Worm (Caenorhabditis elegans) whole organism, early embryonic: ENCODE data around the gene Y60A3A.21.

ENCODE experiments used
- B0310.2 ChIP-seq: sonication (generic microtip); optimal IDR thresholded peaks from 2 replicates; lab custom pipeline; 2016; ENCODE audit warnings: mild to moderate bottlenecking, missing genetic modification characterization, missing compliant biosample characterization
- F13C5.2 ChIP-seq: sonication (generic microtip); optimal IDR thresholded peaks from 2 replicates; lab custom pipeline; 2017; ENCODE audit warnings: mild to moderate bottlenecking, missing genetic modification characterization, inconsistent platforms, missing compliant biosample characterization
- aly-1 ChIP-seq: sonication (generic microtip); optimal IDR thresholded peaks from 2 replicates; lab custom pipeline; 2016; ENCODE audit warnings: missing genetic modification characterization, missing compliant biosample characterization
- ama-1 ChIP-seq: fragments of 150-350 bp; optimal IDR thresholded peaks from 2 replicates; lab custom pipeline; 2014
- ceh-13 ChIP-seq: fragments of 200-800 bp; sonication (Bioruptor generic); optimal IDR thresholded peaks from 2 replicates; lab custom pipeline; 2018; ENCODE audit warnings: mild to moderate bottlenecking, missing genetic modification characterization, missing compliant biosample characterization
- ceh-36 ChIP-seq: sonication (generic microtip); optimal IDR thresholded peaks from 2 replicates; lab custom pipeline; 2016; ENCODE audit warnings: missing genetic modification characterization, inconsistent platforms, missing compliant biosample characterization
- ets-7 ChIP-seq: sonication (generic microtip); optimal IDR thresholded peaks from 2 replicates; lab custom pipeline; 2016; ENCODE audit warnings: missing genotype, missing genetic modification characterization, missing compliant biosample characterization
- flt-1 ChIP-seq: fragments of 200-800 bp; sonication (Bioruptor generic); IDR thresholded peaks from 2 replicates; pipeline ENCODE4 v1.3.6; 2022; ENCODE audit warnings: missing genetic modification characterization, missing compliant biosample characterization
- hmbx-1 ChIP-seq: sonication (generic microtip); optimal IDR thresholded peaks from 2 replicates; lab custom pipeline; 2016; ENCODE audit warnings: mild to moderate bottlenecking, missing genetic modification characterization, missing compliant biosample characterization
- hmg-4 ChIP-seq: fragments of 200-800 bp; sonication (Bioruptor generic); optimal IDR thresholded peaks from 2 replicates; lab custom pipeline; 2018; ENCODE audit warnings: mild to moderate bottlenecking, missing genetic modification characterization, missing compliant biosample characterization
- hnd-1 ChIP-seq: sonication (generic microtip); optimal IDR thresholded peaks from 2 replicates; lab custom pipeline; 2016; ENCODE audit warnings: missing genetic modification characterization, missing compliant biosample characterization
- pes-1 ChIP-seq: fragments of 200-800 bp; sonication (Bioruptor generic); IDR thresholded peaks from 2 replicates; pipeline ENCODE4 v1.3.6; 2022; ENCODE audit warnings: missing genetic modification reagents, missing genetic modification characterization, missing compliant biosample characterization
- scrt-1 ChIP-seq: fragments of 200-800 bp; sonication (Bioruptor generic); IDR thresholded peaks from 2 replicates; pipeline ENCODE4 v1.3.6; 2022; ENCODE audit warnings: missing genetic modification characterization, missing compliant biosample characterization
- sea-1 ChIP-seq: fragments of 200-800 bp; sonication (Bioruptor generic); conservative IDR thresholded peaks from 2 replicates; pipeline ENCODE4 v1.3.6; 2022; ENCODE audit warnings: missing genetic modification characterization, missing compliant biosample characterization
- tbx-11 ChIP-seq: fragments of 200-800 bp; sonication (Bioruptor generic); IDR thresholded peaks from 2 replicates; pipeline ENCODE4 v1.3.6; 2022; ENCODE audit warnings: missing genetic modification characterization, missing compliant biosample characterization
- tbx-37 ChIP-seq: fragments of 200-800 bp; sonication (Bioruptor generic); conservative IDR thresholded peaks from 2 replicates; pipeline ENCODE4 v1.3.6; 2022; ENCODE audit warnings: missing genetic modification reagents, missing genetic modification characterization, missing compliant biosample characterization
- tra-4 ChIP-seq: sonication (generic microtip); optimal IDR thresholded peaks from 2 replicates; lab custom pipeline; 2017; ENCODE audit warnings: missing genetic modification characterization, missing compliant biosample characterization

Y60A3A.21 gene

DNA sequence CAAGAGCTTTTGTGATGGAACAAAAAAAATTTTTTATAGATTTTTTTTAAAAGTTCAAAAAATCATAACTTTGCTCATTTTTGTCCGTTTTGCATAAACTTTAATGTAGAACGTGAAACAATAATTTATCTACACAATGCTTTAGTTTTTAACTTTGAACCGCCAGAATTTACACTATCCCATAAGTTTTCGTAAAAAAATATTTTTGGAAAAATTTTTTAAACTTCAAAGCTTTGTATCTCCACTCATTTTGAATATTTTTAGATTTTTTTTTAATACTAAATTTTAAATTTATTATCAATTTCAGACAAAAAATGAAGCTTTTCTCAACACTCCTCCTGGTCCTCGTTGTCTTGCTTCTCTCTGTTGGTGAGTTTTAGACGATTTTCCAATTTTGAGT, at the start of gene Y60A3A.21:
Gene Y60A3A.21 (plus strand): TSS at position 301 of the 400 bp plus-strand sequence.
- TF ChIP-seq aly-1 (tag; lab: Kevin White, UChicago) (no peak), F13C5.2 (tag; lab: Kevin White, UChicago) (no peak), B0310.2 (tag; lab: Kevin White, UChicago) (no peak), pes-1 (GFP tag; lab: Robert Waterston, UW) (no peak), flt-1 (GFP tag; lab: Robert Waterston, UW) (no peak), hmg-4 (no peak), hmbx-1 (tag; lab: Kevin White, UChicago) (no peak), ets-7 (no peak), scrt-1 (GFP tag; lab: Robert Waterston, UW) (no peak), ceh-13 (GFP tag; lab: Kevin White, UChicago) (no peak), tbx-37 (GFP tag; lab: Robert Waterston, UW) (no peak), ama-1 (lab: Kevin White, UChicago) (no peak), ceh-36 (no peak), sea-1 (GFP tag; lab: Robert Waterston, UW) (no peak), tra-4 (tag; lab: Kevin White, UChicago) (no peak), hnd-1 (tag; lab: Kevin White, UChicago) (no peak), tbx-11 (no peak)

DNA sequence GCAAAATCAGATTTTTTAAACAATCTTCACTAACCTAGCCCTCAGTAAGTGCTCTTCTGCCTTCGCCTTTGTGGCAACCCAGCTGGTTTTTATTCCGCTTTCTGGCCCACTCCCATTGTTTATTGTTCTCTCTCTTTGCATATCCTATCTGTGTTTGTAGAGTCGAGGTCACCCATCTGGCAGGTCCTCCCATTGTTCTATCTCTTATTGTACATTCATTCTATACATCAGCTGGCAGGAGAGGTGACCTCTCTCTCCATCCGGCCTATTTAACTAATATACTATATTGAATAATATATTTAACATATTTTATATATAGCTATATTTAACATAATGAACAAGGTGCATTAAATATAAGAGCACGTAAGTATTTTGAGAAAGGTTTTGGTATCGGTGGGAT, 49.8 kb upstream of the Y60A3A.21 start:
- peak; percentile 13 for TF ChIP-seq hmg-4
- no peak for TF ChIP-seq hnd-1 (tag; lab: Kevin White, UChicago)
- no peak for TF ChIP-seq hmbx-1 (tag; lab: Kevin White, UChicago)
- no peak for TF ChIP-seq ceh-36

DNA sequence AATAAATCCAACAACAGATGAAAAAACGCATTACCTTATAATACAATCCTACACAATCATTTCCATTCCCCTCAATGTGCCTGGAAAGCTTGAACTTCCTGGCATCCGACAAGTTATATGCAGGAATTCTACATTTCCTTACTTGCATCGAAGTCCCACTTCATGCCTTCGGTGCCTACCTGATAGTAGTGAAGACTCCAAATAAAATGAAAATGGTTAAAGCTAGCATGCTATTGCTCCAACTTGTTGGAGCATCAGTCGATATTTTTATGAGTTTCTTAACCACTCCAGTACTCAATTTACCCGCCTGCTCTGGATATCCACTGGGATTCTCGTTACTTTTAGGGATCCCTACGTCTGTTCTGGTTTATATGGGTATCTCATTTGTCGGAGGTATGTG, 46.1 kb upstream of the Y60A3A.21 start, which contains the start of gene srh-171:
Gene srh-171 (plus strand): TSS at position 75 of the 400 bp plus-strand sequence.
- TF ChIP-seq B0310.2 (tag; lab: Kevin White, UChicago) (no peak), ama-1 (lab: Kevin White, UChicago) (peak; percentile 78)

DNA sequence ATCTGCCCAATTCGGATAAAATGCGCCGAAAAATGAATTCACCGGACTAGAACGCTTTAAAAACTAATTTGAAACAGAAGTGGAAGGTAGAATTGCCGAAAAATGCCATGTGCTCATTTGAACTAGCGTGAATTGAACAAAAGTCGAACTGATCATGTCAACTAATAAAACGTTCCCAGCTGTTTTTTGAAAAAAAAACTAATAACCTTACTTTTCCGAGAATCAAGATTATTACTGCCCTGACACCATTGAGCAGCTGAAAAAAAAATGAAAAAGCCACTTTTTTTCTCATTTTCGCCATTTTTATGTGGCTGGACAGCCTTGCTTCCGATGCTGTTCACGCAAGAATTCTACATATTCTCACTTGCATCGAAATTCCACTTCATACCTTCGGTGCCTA, 38.8 kb upstream of the Y60A3A.21 start, which contains the start of gene srh-173:
Gene srh-173 (plus strand): TSS at position 301 of the 400 bp plus-strand sequence.
- TF ChIP-seq hmg-4 = no peak
- no peak for TF ChIP-seq ceh-36
- TF ChIP-seq flt-1 (GFP tag; lab: Robert Waterston, UW) = no peak
- no peak for TF ChIP-seq sea-1 (GFP tag; lab: Robert Waterston, UW)
- TF ChIP-seq F13C5.2 (tag; lab: Kevin White, UChicago) = no peak
- no peak for TF ChIP-seq ceh-13 (GFP tag; lab: Kevin White, UChicago)
- no peak for TF ChIP-seq hnd-1 (tag; lab: Kevin White, UChicago)
- no peak for TF ChIP-seq pes-1 (GFP tag; lab: Robert Waterston, UW)
- no peak for TF ChIP-seq hmbx-1 (tag; lab: Kevin White, UChicago)
- TF ChIP-seq tra-4 (tag; lab: Kevin White, UChicago) = no peak
- TF ChIP-seq scrt-1 (GFP tag; lab: Robert Waterston, UW) = no peak

DNA sequence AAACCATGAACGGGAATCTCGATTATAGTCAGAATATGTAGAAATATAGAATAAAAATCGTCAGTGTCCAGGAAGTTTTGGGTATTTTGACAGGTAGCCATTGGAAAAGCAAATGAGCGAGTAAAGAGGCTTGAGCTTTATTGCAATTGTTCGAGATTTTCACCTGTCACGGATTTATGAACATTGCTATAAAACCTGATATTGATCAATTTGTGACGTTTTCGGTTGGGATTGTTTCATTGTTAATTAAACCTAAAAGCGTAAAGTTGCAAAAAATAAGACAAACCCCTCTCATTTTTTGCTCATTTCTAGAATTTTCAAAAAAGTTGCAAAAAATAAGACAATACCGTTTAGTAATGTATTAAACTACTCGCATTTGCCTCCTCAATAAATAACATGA, 33.5 kb upstream of the Y60A3A.21 start, which contains the start of gene srh-183:
Gene srh-183 (minus strand): TSS at position 101 of the 400 bp plus-strand sequence.
- TF ChIP-seq hmg-4 (no peak), hmbx-1 (tag; lab: Kevin White, UChicago) (no peak), ets-7 (no peak), B0310.2 (tag; lab: Kevin White, UChicago) (no peak), tbx-11 (no peak), aly-1 (tag; lab: Kevin White, UChicago) (no peak), tra-4 (tag; lab: Kevin White, UChicago) (no peak), ceh-13 (GFP tag; lab: Kevin White, UChicago) (no peak), ceh-36 (no peak), flt-1 (GFP tag; lab: Robert Waterston, UW) (no peak), hnd-1 (tag; lab: Kevin White, UChicago) (no peak), ama-1 (lab: Kevin White, UChicago) (no peak), F13C5.2 (tag; lab: Kevin White, UChicago) (no peak), tbx-37 (GFP tag; lab: Robert Waterston, UW) (no peak), sea-1 (GFP tag; lab: Robert Waterston, UW) (no peak), scrt-1 (GFP tag; lab: Robert Waterston, UW) (no peak), pes-1 (GFP tag; lab: Robert Waterston, UW) (no peak)

DNA sequence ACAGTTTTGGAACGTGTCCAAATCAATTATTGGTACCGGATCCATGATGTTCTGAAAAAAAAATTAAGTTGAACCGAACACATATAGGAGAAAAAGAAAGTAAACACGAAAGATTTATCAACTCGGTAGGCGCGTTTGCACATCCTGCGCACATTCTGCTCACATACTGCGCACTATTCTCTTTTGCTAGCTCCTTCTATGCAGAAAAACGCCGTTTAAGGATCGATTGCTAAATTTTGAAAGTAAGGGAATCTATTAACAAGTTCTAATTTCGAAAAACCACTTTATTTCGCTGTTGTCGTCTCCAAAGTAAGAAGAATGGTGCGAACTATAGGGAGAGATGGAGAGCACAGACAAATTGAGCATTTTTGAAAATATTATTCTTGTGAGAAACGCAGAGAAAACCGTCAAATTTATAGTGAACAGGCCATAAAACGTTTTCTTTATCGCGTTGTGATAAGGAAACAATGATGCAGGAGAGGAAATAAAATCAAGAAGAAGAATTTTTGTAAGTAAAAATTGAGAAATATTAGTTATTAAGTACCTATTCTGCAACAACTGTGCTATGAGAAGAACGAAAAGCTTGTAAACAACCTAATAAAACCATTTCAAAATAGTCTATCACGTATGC, 29.8 kb upstream of the Y60A3A.21 start, which contains the start of gene Y60A3A.24:
Gene Y60A3A.24 (minus strand): TSS at position 51 of the 631 bp plus-strand sequence.
- TF ChIP-seq F13C5.2 (tag; lab: Kevin White, UChicago) = no peak
- no peak for TF ChIP-seq ets-7
- TF ChIP-seq flt-1 (GFP tag; lab: Robert Waterston, UW) = no peak
- no peak for TF ChIP-seq B0310.2 (tag; lab: Kevin White, UChicago)
- TF ChIP-seq ama-1 (lab: Kevin White, UChicago) = no peak
- TF ChIP-seq ceh-13 (GFP tag; lab: Kevin White, UChicago) = no peak
- TF ChIP-seq hnd-1 (tag; lab: Kevin White, UChicago) = no peak
- no peak for TF ChIP-seq pes-1 (GFP tag; lab: Robert Waterston, UW)
- TF ChIP-seq tra-4 (tag; lab: Kevin White, UChicago) = no peak
- TF ChIP-seq hmg-4 = no peak
- no peak for TF ChIP-seq tbx-11
- no peak for TF ChIP-seq ceh-36

DNA sequence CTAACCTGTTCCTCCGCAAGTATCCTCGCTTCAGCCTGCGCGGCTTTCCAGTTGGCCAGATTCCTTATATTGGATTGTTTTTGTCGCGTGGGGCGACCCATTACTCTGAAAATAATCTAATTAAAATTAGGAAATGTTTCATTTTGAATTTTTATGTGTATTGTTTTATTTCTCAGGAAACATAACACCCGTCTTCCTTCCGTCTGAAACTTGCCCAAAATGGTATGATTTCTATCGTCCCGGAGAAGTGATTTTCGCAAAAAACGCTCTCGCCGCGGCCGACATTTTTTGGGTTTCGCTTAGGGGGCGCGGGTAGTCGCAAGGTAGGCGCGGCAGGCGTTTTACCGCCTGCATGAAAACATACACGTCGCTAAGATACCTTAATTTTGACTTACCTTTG, 25.5 kb upstream of the Y60A3A.21 start, which contains the start of gene clec-260:
Gene clec-260 (minus strand): TSS at position 101 of the 400 bp plus-strand sequence.
- no peak for TF ChIP-seq B0310.2 (tag; lab: Kevin White, UChicago)
- TF ChIP-seq hmbx-1 (tag; lab: Kevin White, UChicago) = no peak
- no peak for TF ChIP-seq ets-7
- TF ChIP-seq flt-1 (GFP tag; lab: Robert Waterston, UW) = no peak
- no peak for TF ChIP-seq ceh-13 (GFP tag; lab: Kevin White, UChicago)
- no peak for TF ChIP-seq tra-4 (tag; lab: Kevin White, UChicago)
- TF ChIP-seq ceh-36 = no peak
- no peak for TF ChIP-seq ama-1 (lab: Kevin White, UChicago)
